Fruit fly (Drosophila melanogaster) whole organism, prepupa: ENCODE data around the gene Ir62a.
A peak's percentile ranks its signal among the peaks of the same experiment; 100 is the strongest.

Experiments
- Blimp-1 ChIP-seq: fragments of 200-800 bp; sonication (Bioruptor generic); optimal IDR thresholded peaks from 3 replicates; lab custom pipeline; 2017; ENCODE audit warnings: missing biosample characterization, missing genetic modification characterization, mild to moderate bottlenecking, moderate library complexity, missing genetic modification reagents
- CG10669 ChIP-seq: fragments of 200-800 bp; sonication (Bioruptor generic); optimal IDR thresholded peaks from 3 replicates; lab custom pipeline; 2018; ENCODE audit warnings: missing biosample characterization, mild to moderate bottlenecking, missing genetic modification characterization, moderate library complexity
- CG11294 ChIP-seq: fragments of 200-800 bp; sonication (Bioruptor generic); IDR thresholded peaks from 2 replicates; pipeline ENCODE4 v1.3.6; 2022; ENCODE audit warnings: missing biosample characterization, missing genetic modification characterization
- CG11762 ChIP-seq: fragments of 200-800 bp; sonication (Bioruptor generic); optimal IDR thresholded peaks from 3 replicates; lab custom pipeline; 2016; ENCODE audit warnings: missing biosample characterization, missing genetic modification characterization; ENCODE audit not compliant: insufficient read depth
- CG11902 ChIP-seq: fragments of 200-800 bp; sonication (Bioruptor generic); optimal IDR thresholded peaks from 3 replicates; lab custom pipeline; 2016; ENCODE audit warnings: missing biosample characterization, missing genetic modification characterization
- CG15336 ChIP-seq: fragments of 200-800 bp; sonication (Bioruptor generic); IDR thresholded peaks from 2 replicates; pipeline ENCODE4 v1.3.6; 2022; ENCODE audit warnings: missing biosample characterization, missing genetic modification characterization
- CG1621 ChIP-seq: fragments of 200-800 bp; sonication (Bioruptor generic); optimal IDR thresholded peaks from 3 replicates; lab custom pipeline; 2018; ENCODE audit warnings: missing biosample characterization, mild to moderate bottlenecking, missing genetic modification characterization
- CG16779 ChIP-seq: fragments of 200-800 bp; sonication (Bioruptor generic); optimal IDR thresholded peaks from 3 replicates; lab custom pipeline; 2017; ENCODE audit warnings: missing biosample characterization, mild to moderate bottlenecking, missing genetic modification characterization
- CG3032 ChIP-seq: fragments of 200-800 bp; optimal IDR thresholded peaks from 2 replicates; lab custom pipeline; 2019; ENCODE audit warnings: missing biosample characterization, mild to moderate bottlenecking, missing genetic modification characterization, moderate library complexity
- CG34406 ChIP-seq: fragments of 200-800 bp; sonication (Bioruptor generic); optimal IDR thresholded peaks from 3 replicates; lab custom pipeline; 2016; ENCODE audit warnings: missing biosample characterization, missing genetic modification characterization
- CG4318 ChIP-seq: fragments of 200-800 bp; sonication (Bioruptor generic); optimal IDR thresholded peaks from 3 replicates; lab custom pipeline; 2017; ENCODE audit warnings: missing biosample characterization, mild to moderate bottlenecking, missing genetic modification characterization
- CG6854 ChIP-seq: fragments of 200-800 bp; sonication (Bioruptor generic); optimal IDR thresholded peaks from 2 replicates; lab custom pipeline; 2017; ENCODE audit warnings: missing biosample characterization, mild to moderate bottlenecking, missing genetic modification characterization
- CG7368 ChIP-seq: fragments of 200-800 bp; sonication (Bioruptor generic); optimal IDR thresholded peaks from 3 replicates; lab custom pipeline; 2016; ENCODE audit warnings: missing biosample characterization, missing genetic modification characterization
- CG8119 ChIP-seq: fragments of 200-800 bp; sonication (Bioruptor generic); IDR thresholded peaks from 3 replicates; pipeline ENCODE4 v1.3.6; 2022; ENCODE audit warnings: missing biosample characterization, missing genetic modification characterization
- CG8319 ChIP-seq: fragments of 200-800 bp; sonication (Bioruptor generic); optimal IDR thresholded peaks from 3 replicates; lab custom pipeline; 2016; ENCODE audit warnings: missing biosample characterization, missing genetic modification characterization
- CG9139 ChIP-seq: fragments of 200-800 bp; sonication (Bioruptor generic); optimal IDR thresholded peaks from 3 replicates; lab custom pipeline; 2017; ENCODE audit warnings: missing biosample characterization, mild to moderate bottlenecking, missing genetic modification characterization
- Eip75B ChIP-seq: fragments of 200-800 bp; sonication (Bioruptor generic); optimal IDR thresholded peaks from 3 replicates; lab custom pipeline; 2016; ENCODE audit warnings: missing biosample characterization, missing genetic modification characterization
- Eip78C ChIP-seq: fragments of 200-800 bp; sonication (Bioruptor generic); peaks from one replicate; lab custom pipeline; 2016; ENCODE audit warnings: missing biosample characterization, missing genetic modification characterization
- Eip93F ChIP-seq: fragments of 200-800 bp; sonication (Bioruptor generic); optimal IDR thresholded peaks from 2 replicates; lab custom pipeline; 2016; ENCODE audit warnings: missing biosample characterization, mild to moderate bottlenecking, missing genetic modification characterization
- Ets96B ChIP-seq: fragments of 200-800 bp; optimal IDR thresholded peaks from 2 replicates; lab custom pipeline; 2019; ENCODE audit warnings: missing biosample characterization, mild to moderate bottlenecking, missing genetic modification characterization, moderate library complexity
- Hr39 ChIP-seq: fragments of 200-800 bp; sonication (Bioruptor generic); optimal IDR thresholded peaks from 2 replicates; lab custom pipeline; 2016; ENCODE audit warnings: missing biosample characterization, missing genetic modification characterization
- Lpt ChIP-seq: fragments of 200-800 bp; sonication (Bioruptor generic); optimal IDR thresholded peaks from 3 replicates; lab custom pipeline; 2016; ENCODE audit warnings: missing biosample characterization, missing genetic modification characterization
- OdsH ChIP-seq: fragments of 200-800 bp; sonication (Bioruptor generic); optimal IDR thresholded peaks from 3 replicates; lab custom pipeline; 2016; ENCODE audit warnings: missing biosample characterization, missing genetic modification characterization
- Sox102F ChIP-seq: fragments of 200-800 bp; sonication (Bioruptor generic); optimal IDR thresholded peaks from 2 replicates; lab custom pipeline; 2016; ENCODE audit warnings: missing biosample characterization, mild to moderate bottlenecking, missing genetic modification characterization
- Sox14 ChIP-seq: fragments of 200-800 bp; sonication (Bioruptor generic); optimal IDR thresholded peaks from 3 replicates; lab custom pipeline; 2016; ENCODE audit warnings: missing biosample characterization, missing genetic modification characterization
- Sox15 ChIP-seq: fragments of 200-800 bp; sonication (Bioruptor generic); optimal IDR thresholded peaks from 3 replicates; lab custom pipeline; 2016; ENCODE audit warnings: missing biosample characterization, missing genetic modification characterization
- achi ChIP-seq: fragments of 200-800 bp; sonication (Bioruptor generic); optimal IDR thresholded peaks from 3 replicates; lab custom pipeline; 2016; ENCODE audit warnings: missing biosample characterization, missing genetic modification characterization
- acj6 ChIP-seq: fragments of 200-800 bp; sonication (Bioruptor generic); optimal IDR thresholded peaks from 3 replicates; lab custom pipeline; 2016; ENCODE audit warnings: missing biosample characterization, missing genetic modification characterization
- dac ChIP-seq: fragments of 200-800 bp; sonication (Bioruptor generic); optimal IDR thresholded peaks from 2 replicates; lab custom pipeline; 2017; ENCODE audit warnings: missing biosample characterization, mild to moderate bottlenecking, missing genetic modification characterization
- esn ChIP-seq: fragments of 200-800 bp; sonication (Bioruptor generic); optimal IDR thresholded peaks from 2 replicates; lab custom pipeline; 2016; ENCODE audit warnings: missing biosample characterization, mild to moderate bottlenecking, missing genetic modification characterization, moderate library complexity
- fd59A ChIP-seq: fragments of 200-800 bp; sonication (Bioruptor generic); optimal IDR thresholded peaks from 2 replicates; lab custom pipeline; 2017; ENCODE audit warnings: missing biosample characterization, mild to moderate bottlenecking, missing genetic modification characterization, missing genetic modification reagents
- fd85E ChIP-seq: fragments of 200-800 bp; sonication (Bioruptor generic); optimal IDR thresholded peaks from 3 replicates; lab custom pipeline; 2016; ENCODE audit warnings: missing biosample characterization, missing genetic modification characterization
- fkh ChIP-seq: fragments of 200-800 bp; sonication (Bioruptor generic); optimal IDR thresholded peaks from 3 replicates; lab custom pipeline; 2017; ENCODE audit warnings: missing biosample characterization, mild to moderate bottlenecking, missing genetic modification characterization, moderate library complexity
- lz ChIP-seq: fragments of 200-800 bp; sonication (Bioruptor generic); optimal IDR thresholded peaks from 3 replicates; lab custom pipeline; 2016; ENCODE audit warnings: missing biosample characterization, missing genetic modification characterization
- pdm3 ChIP-seq: fragments of 200-800 bp; sonication (Bioruptor generic); optimal IDR thresholded peaks from 3 replicates; lab custom pipeline; 2016; ENCODE audit warnings: missing biosample characterization, missing genetic modification characterization
- salr ChIP-seq, 2 experiments: fragments of 200-800 bp; sonication (Bioruptor generic); optimal IDR thresholded peaks; 3 replicates each; lab custom pipeline; 2016 to 2018; ENCODE audit warnings: missing biosample characterization in 2 of 2, missing genetic modification characterization in 2 of 2, mild to moderate bottlenecking in 1 of 2
- spab ChIP-seq: fragments of 200-800 bp; sonication (Bioruptor generic); optimal IDR thresholded peaks from 2 replicates; lab custom pipeline; 2017; ENCODE audit warnings: missing biosample characterization, mild to moderate bottlenecking, missing genetic modification characterization, missing genetic modification reagents
- ss ChIP-seq, 2 experiments: fragments of 200-800 bp; sonication (Bioruptor generic); optimal IDR thresholded peaks; 2 replicates in 1 of 2; 3 replicates in 1 of 2; lab custom pipeline; 2017 to 2018; ENCODE audit warnings: mild to moderate bottlenecking in 2 of 2, missing biosample characterization in 2 of 2, missing genetic modification characterization in 2 of 2, moderate library complexity in 1 of 2
- svp ChIP-seq: fragments of 200-800 bp; sonication (Bioruptor generic); peaks from one replicate; lab custom pipeline; 2016; ENCODE audit warnings: missing biosample characterization, missing genetic modification characterization
- vri ChIP-seq: fragments of 200-800 bp; sonication (Bioruptor generic); optimal IDR thresholded peaks from 3 replicates; lab custom pipeline; 2016; ENCODE audit warnings: missing biosample characterization, mild to moderate bottlenecking, missing genetic modification characterization

Gene Ir62a

DNA sequence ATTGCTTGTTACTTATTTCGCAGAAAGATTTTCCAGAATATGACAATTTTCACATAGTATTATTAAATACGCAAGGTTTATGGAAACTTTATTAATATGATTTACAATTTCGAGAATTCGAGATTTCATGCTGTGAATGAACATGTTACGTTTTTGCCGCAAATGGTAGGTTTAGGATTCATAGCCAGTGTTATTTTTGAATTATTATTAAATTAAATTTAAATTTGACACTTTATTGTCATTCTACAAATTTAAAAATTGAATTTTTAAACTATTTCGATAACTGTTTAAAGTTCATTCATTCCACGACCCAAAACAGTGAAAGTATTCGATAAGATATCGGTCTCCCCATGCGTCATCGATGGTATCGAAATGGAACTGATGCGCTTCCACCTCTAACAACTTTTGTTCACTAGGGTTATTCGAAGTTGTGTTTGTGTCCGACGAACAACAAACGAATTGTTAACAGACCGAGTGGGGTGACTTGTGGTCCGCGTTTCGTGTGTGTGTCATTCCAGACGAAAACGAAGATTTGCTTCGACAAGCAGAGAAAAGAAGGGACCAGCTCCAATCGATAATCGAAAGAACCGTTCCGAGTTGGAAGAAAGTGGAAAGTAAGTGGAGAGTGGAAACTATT, 14.8 kb upstream of the Ir62a start, which contains the start of the genes CG32313 and Pcyt1:
Gene CG32313, minus strand, starts transcription at position 51 of the 637 bp plus-strand sequence.
Gene Pcyt1, plus strand, starts transcription at position 400 of the 637 bp plus-strand sequence.
- TF ChIP-seq svp (peak; percentile 79), Eip93F (GFP tag; lab: Kevin White, UChicago) (peak; percentile 31), CG1621 (tag; lab: Kevin White, UChicago) (no peak), esn (GFP tag; lab: Kevin White, UChicago) (peak; percentile 24), Eip78C (peak; percentile 67), CG6854 (GFP tag; lab: Kevin White, UChicago) (peak; percentile 46), CG11762 (no peak), Sox102F (GFP tag; lab: Kevin White, UChicago) (peak; percentile 15), Sox14 (peak; percentile 28)

DNA sequence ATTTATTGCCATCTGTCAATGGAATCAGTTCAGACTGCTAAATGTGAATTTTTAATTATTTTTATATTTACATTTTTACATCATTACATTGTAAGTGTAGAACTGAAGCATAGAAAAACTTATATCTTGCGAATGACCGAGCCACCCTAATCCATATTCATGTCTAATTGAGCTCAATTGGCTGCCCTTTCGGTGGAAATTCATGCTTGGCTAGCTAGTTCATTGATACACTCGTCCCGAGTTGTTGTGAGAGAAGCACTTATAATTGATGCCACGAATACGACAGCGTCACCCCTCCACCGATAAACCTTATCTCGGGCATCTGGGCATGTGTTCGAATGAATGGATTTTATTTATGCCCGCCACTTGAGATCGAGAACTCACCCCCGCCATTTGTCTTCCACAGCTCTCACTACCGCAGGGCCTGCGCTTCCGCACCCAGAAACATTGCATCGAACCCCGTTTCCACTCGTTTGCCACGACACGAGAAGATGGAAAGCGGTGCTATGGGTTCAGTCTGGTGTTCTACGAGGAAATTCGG, 7.3 kb upstream of the Ir62a start:
- peak; percentile 84 for TF ChIP-seq svp
- peak; percentile 3 for TF ChIP-seq Eip78C
- TF ChIP-seq CG10669 (GFP tag; lab: Kevin White, UChicago), result no peak
- TF ChIP-seq, all 60 proteins: peak for 2

DNA sequence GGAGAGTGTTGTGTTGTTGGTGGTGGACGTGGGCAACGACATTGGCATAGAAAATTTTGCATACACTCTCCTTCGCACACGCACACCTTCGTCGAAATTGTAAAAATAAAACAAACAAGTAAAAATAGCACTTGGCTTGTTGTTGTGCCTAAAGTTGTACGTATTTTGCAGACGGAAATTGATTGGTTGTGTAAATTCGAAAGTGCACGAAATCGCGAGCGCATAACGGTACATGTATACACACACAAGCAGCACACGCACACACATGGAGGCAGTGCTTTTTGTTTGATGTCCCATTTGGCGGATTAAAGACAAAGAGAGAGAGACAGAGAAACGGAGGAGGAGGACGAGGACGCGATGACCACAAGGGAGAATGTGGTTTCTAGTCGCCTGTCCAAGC, 6.3 kb upstream of the Ir62a start:
- TF ChIP-seq pdm3 (GFP tag; lab: Kevin White, UChicago) (no peak), CG16779 (tag; lab: Kevin White, UChicago) (peak; percentile 33)

DNA sequence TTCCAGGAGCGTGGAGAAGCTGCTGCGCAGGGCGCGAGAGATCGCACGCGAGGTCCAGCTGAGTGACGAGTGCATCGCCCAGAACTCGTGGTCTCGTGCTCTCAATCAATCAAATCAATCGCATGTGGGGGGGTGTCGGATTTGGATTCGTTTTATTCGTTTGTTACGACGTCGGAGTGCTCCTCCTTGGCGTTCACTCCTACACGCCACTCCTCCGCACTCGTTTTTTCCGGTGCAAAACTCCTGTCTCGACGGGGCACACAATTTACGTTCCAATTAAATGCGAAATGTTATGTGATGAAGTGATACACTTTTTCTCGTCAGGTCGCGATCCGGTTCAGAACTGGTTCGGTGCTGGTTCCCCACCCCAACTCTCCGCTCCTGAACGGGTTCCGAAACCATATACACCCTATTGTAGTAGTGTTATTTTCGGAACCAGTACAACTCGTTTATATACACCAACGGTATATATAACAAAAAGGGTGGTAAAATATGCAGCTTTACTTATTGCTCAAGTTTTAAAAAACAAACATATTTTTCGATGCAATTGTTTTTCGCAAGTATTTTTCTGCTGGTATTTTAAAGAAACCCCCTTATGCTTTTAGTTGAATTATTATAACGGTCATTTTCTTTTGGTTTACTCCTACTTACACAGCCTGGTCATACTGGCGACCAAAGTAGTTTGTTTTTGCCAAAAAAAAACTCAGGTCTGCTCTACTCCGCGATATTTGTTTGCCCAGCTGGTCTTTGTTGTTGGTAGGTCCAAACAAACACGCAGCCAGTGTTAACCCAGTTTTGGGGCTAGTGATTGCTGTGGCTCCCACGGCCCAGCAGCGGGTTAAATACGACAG, 5.7 kb upstream of the Ir62a start, which contains the start of the genes CG12091 and pns:
Gene CG12091, minus strand, starts transcription at position 349 of the 851 bp plus-strand sequence.
Gene pns, plus strand, starts transcription at position 651 of the 851 bp plus-strand sequence.
- TF ChIP-seq CG16779 (tag; lab: Kevin White, UChicago), result no peak
- TF ChIP-seq Lpt, result peak; percentile 21
- TF ChIP-seq CG8119 (GFP tag; lab: Robert Waterston, UW), result peak; percentile 24; the same call in 1 of the 3 replicates
- TF ChIP-seq ss (GFP tag; optimal IDR thresholded peaks at IDR 0.05; lab: Kevin White, UChicago), result peak in 1 of 2 experiments; percentile 29
- TF ChIP-seq fkh, result peak; percentile 95
- TF ChIP-seq CG11902 (GFP tag; lab: Kevin White, UChicago), result peak; percentile 3
- no peak for TF ChIP-seq CG8319 (GFP tag; lab: Kevin White, UChicago)
- peak; percentile 96 for TF ChIP-seq svp
- no peak for TF ChIP-seq salr (GFP tag; optimal IDR thresholded peaks at IDR 0.05; lab: Kevin White, UChicago)
- peak; percentile 39 for TF ChIP-seq CG7368 (GFP tag; lab: Kevin White, UChicago)
- TF ChIP-seq Sox15 (GFP tag; lab: Kevin White, UChicago), result no peak
- TF ChIP-seq Sox102F (GFP tag; lab: Kevin White, UChicago), result no peak
- TF ChIP-seq CG3032, result peak; percentile 58
- no peak for TF ChIP-seq Hr39 (GFP tag; lab: Kevin White, UChicago)
- TF ChIP-seq lz (GFP tag; lab: Kevin White, UChicago), result peak; percentile 65
- TF ChIP-seq CG11762, result no peak
- peak; percentile 44 for TF ChIP-seq Sox14
- TF ChIP-seq acj6 (GFP tag; lab: Kevin White, UChicago), result no peak
- TF ChIP-seq CG11294 (GFP tag; lab: Robert Waterston, UW), result no peak
- no peak for TF ChIP-seq CG1621 (tag; lab: Kevin White, UChicago)
- peak; percentile 24 for TF ChIP-seq CG34406 (GFP tag; lab: Kevin White, UChicago)
- peak; percentile 88 for TF ChIP-seq Eip78C
- TF ChIP-seq Ets96B (tag; lab: Kevin White, UChicago), result peak; percentile 20
- TF ChIP-seq OdsH (GFP tag; lab: Kevin White, UChicago), result no peak
- TF ChIP-seq CG9139 (GFP tag; lab: Kevin White, UChicago), result no peak
- TF ChIP-seq fd85E, result no peak
- peak; percentile 66 for TF ChIP-seq Eip75B (GFP tag; lab: Kevin White, UChicago)
- no peak for TF ChIP-seq Eip93F (GFP tag; lab: Kevin White, UChicago)
- no peak for TF ChIP-seq Blimp-1 (GFP tag; lab: Kevin White, UChicago)
- TF ChIP-seq fd59A (GFP tag; lab: Kevin White, UChicago), result no peak
- TF ChIP-seq esn (GFP tag; lab: Kevin White, UChicago), result peak; percentile 63
- TF ChIP-seq CG4318 (GFP tag; lab: Kevin White, UChicago), result no peak
- TF ChIP-seq CG15336 (GFP tag; lab: Robert Waterston, UW), result peak; percentile 54
- no peak for TF ChIP-seq achi
- TF ChIP-seq spab (GFP tag; lab: Kevin White, UChicago), result no peak
- no peak for TF ChIP-seq dac
- TF ChIP-seq vri, result peak; percentile 23
